Worm (Caenorhabditis elegans) whole organism, dauer: ENCODE results near the gene T03E6.9.

Experiments
- unc-62 ChIP-seq: sonication (generic microtip); optimal IDR thresholded peaks from 2 replicates; lab custom pipeline; 2017; ENCODE audit warnings: missing biosample characterization, missing genetic modification reagents, missing genetic modification characterization

T03E6.9 gene

ce11 chrV:16617462-16617861 lies 16.9 kb upstream of the T03E6.9 start, which contains the start of gene Y70C5A.4:
Gene Y70C5A.4, plus strand, starts transcription at chrV:16617762.
- TF ChIP-seq unc-62 (GFP tag; lab: Kevin White, UChicago) = no peak

- TF ChIP-seq unc-62 (GFP tag; lab: Kevin White, UChicago) = no peak
Observed at ce11 chrV:16610791-16611385, 10.4 kb upstream of the T03E6.9 start, which contains the start of gene srw-54. Gene srw-54, plus strand, starts transcription at chrV:16611335.

ce11 chrV:16610094-16610493 lies 9.6 kb upstream of the T03E6.9 start:
- no peak for TF ChIP-seq unc-62 (GFP tag; lab: Kevin White, UChicago)

- TF ChIP-seq unc-62 (GFP tag; lab: Kevin White, UChicago) = no peak
Observed at ce11 chrV:16608478-16608877, 8.0 kb upstream of the T03E6.9 start.

ce11 chrV:16606313-16606712 lies 5.8 kb upstream of the T03E6.9 start, which contains the start of gene Y32B12C.1:
Gene Y32B12C.1, plus strand, starts transcription at chrV:16606613.
- TF ChIP-seq unc-62 (GFP tag; lab: Kevin White, UChicago) = no peak

- no peak for TF ChIP-seq unc-62 (GFP tag; lab: Kevin White, UChicago)
Observed at ce11 chrV:16605463-16605862, 4.9 kb upstream of the T03E6.9 start.

ce11 chrV:16604301-16604700 lies 3.8 kb upstream of the T03E6.9 start:
- TF ChIP-seq unc-62 (GFP tag; lab: Kevin White, UChicago) = no peak

- TF ChIP-seq unc-62 (GFP tag; lab: Kevin White, UChicago) = no peak
Observed at ce11 chrV:16603102-16603501, 2.6 kb upstream of the T03E6.9 start, which contains the start of gene T03E6.8. Gene T03E6.8, minus strand, starts transcription at chrV:16603202.

ce11 chrV:16599835-16600234 lies 688 bp downstream of the T03E6.9 start:
- no peak for TF ChIP-seq unc-62 (GFP tag; lab: Kevin White, UChicago)

ce11 chrV:16598437-16598836 lies 2.1 kb downstream of the T03E6.9 start:
- TF ChIP-seq unc-62 (GFP tag; lab: Kevin White, UChicago) = no peak

- no peak for TF ChIP-seq unc-62 (GFP tag; lab: Kevin White, UChicago)
Observed at ce11 chrV:16596102-16596501, 4.4 kb downstream of the T03E6.9 start.

- TF ChIP-seq unc-62 (GFP tag; lab: Kevin White, UChicago) = no peak
Observed at ce11 chrV:16595140-16595791, 5.3 kb downstream of the T03E6.9 start, which contains the start of gene cpl-1. Gene cpl-1, minus strand, starts transcription at chrV:16595346.

- no peak for TF ChIP-seq unc-62 (GFP tag; lab: Kevin White, UChicago)
Observed at ce11 chrV:16594514-16594913, 6.0 kb downstream of the T03E6.9 start.

ce11 chrV:16593792-16594059 lies 6.8 kb downstream of the T03E6.9 start:
- TF ChIP-seq unc-62 (GFP tag; lab: Kevin White, UChicago) = no peak

- no peak for TF ChIP-seq unc-62 (GFP tag; lab: Kevin White, UChicago)
Observed at ce11 chrV:16592947-16593791, 7.4 kb downstream of the T03E6.9 start.
